Worm (Caenorhabditis elegans): ENCODE data around the gene C05G5.1.

Gene C05G5.1

DNA sequence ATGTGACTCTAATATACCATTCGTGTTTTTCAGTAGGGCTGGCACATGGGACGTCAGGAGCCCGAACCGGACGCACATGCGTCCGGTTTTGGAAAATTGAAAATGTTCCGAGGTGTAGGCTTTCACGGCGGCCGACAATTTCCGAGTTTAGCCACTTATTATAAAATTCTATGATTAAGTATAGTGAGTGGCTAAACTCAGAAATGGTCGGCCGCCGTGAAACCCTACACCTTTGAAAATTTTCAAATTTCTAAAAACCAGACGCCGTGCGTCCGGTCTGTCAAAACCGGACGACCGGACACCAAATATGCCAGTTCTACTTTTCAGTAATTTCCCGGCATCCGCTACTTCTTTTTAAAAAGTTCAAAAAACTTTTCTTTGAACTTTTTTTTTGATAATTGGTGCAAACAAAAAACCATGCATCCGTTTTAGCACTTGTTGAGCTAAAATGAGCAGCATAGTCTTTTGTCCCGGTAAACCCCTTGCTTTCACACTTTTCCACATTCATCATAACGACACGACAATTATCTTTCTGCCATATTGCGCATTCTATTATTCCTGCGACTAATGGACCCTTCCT is 17.8 kb upstream of the C05G5.1 start:
- TF ChIP-seq hnd-1 (tag; optimal IDR thresholded peaks at IDR 0.05) (no peak), ets-7 (tag; optimal IDR thresholded peaks at IDR 0.05) (no peak), pes-1 (GFP tag; IDR thresholded peaks at IDR 0.05) (no peak), tbx-11 (GFP tag; IDR thresholded peaks at IDR 0.05) (no peak), F13C5.2 (tag; optimal IDR thresholded peaks at IDR 0.05) (no peak), flt-1 (GFP tag; IDR thresholded peaks at IDR 0.05) (no peak), tbx-37 (GFP tag; conservative IDR thresholded peaks at IDR 0.05) (no peak), ceh-13 (GFP tag; optimal IDR thresholded peaks at IDR 0.05) (no peak), hmbx-1 (tag; optimal IDR thresholded peaks at IDR 0.05) (no peak)

- no peak for TF ChIP-seq B0310.2 (tag; optimal IDR thresholded peaks at IDR 0.05)
- TF ChIP-seq tra-4 (tag; optimal IDR thresholded peaks at IDR 0.05) = no peak
- TF ChIP-seq ceh-36 (tag; optimal IDR thresholded peaks at IDR 0.05) = no peak
- TF ChIP-seq ets-7 (tag; optimal IDR thresholded peaks at IDR 0.05) = no peak
- no peak for TF ChIP-seq hnd-1 (tag; optimal IDR thresholded peaks at IDR 0.05)
- TF ChIP-seq hmbx-1 (tag; optimal IDR thresholded peaks at IDR 0.05) = no peak
- TF ChIP-seq scrt-1 (GFP tag; IDR thresholded peaks at IDR 0.05) = 0 out of 2 replicates have a peak, but pooled peaks have one; percentile 61
- no peak for TF ChIP-seq aly-1 (tag; optimal IDR thresholded peaks at IDR 0.05)
- peak; percentile 16; the same call in 1 of the 2 replicates for TF ChIP-seq pes-1 (GFP tag; IDR thresholded peaks at IDR 0.05)
- no peak for TF ChIP-seq ceh-13 (GFP tag; optimal IDR thresholded peaks at IDR 0.05)
- no peak for TF ChIP-seq sea-1 (GFP tag; conservative IDR thresholded peaks at IDR 0.05)
- no peak for TF ChIP-seq hmg-4 (GFP tag; optimal IDR thresholded peaks at IDR 0.05)
- no peak for TF ChIP-seq F13C5.2 (tag; optimal IDR thresholded peaks at IDR 0.05)
- no peak for TF ChIP-seq flt-1 (GFP tag; IDR thresholded peaks at IDR 0.05)
- no peak for TF ChIP-seq tbx-11 (GFP tag; IDR thresholded peaks at IDR 0.05)
Observed at ce11 chrX:14756606-14757005, 16.7 kb upstream of the C05G5.1 start.

DNA sequence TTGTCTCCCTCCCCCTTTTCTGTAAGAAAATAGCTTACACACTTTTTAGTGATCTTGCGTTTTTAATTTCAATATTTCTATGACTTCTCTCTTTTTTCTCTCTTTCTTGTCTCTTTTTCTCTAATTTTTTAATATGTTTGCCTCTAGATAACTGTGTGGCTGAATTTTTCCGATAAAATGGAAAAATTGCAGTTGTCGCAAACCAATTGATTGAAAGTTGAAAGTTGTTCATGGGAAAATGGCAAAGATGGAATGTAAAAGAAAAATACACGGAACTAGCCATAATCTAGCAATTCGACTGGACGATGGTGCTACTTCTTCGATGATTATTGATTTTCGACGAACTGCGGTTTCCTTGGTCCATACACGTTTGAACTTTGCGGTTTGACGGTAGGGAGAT is 15.9 kb upstream of the C05G5.1 start:
- TF ChIP-seq ama-1 (optimal IDR thresholded peaks at IDR 0.05) = no peak
- TF ChIP-seq hmg-4 (GFP tag; optimal IDR thresholded peaks at IDR 0.05) = no peak
- TF ChIP-seq tra-4 (tag; optimal IDR thresholded peaks at IDR 0.05) = no peak
- no peak for TF ChIP-seq scrt-1 (GFP tag; IDR thresholded peaks at IDR 0.05)
- no peak for TF ChIP-seq ceh-13 (GFP tag; optimal IDR thresholded peaks at IDR 0.05)
- TF ChIP-seq hmbx-1 (tag; optimal IDR thresholded peaks at IDR 0.05) = no peak
- TF ChIP-seq hnd-1 (tag; optimal IDR thresholded peaks at IDR 0.05) = no peak
- TF ChIP-seq B0310.2 (tag; optimal IDR thresholded peaks at IDR 0.05) = no peak
- no peak for TF ChIP-seq tbx-11 (GFP tag; IDR thresholded peaks at IDR 0.05)
- no peak for TF ChIP-seq F13C5.2 (tag; optimal IDR thresholded peaks at IDR 0.05)
- no peak for TF ChIP-seq ets-7 (tag; optimal IDR thresholded peaks at IDR 0.05)
- no peak for TF ChIP-seq sea-1 (GFP tag; conservative IDR thresholded peaks at IDR 0.05)
- TF ChIP-seq aly-1 (tag; optimal IDR thresholded peaks at IDR 0.05) = no peak
- no peak for TF ChIP-seq flt-1 (GFP tag; IDR thresholded peaks at IDR 0.05)
- TF ChIP-seq pes-1 (GFP tag; IDR thresholded peaks at IDR 0.05) = no peak
- no peak for TF ChIP-seq tbx-37 (GFP tag; conservative IDR thresholded peaks at IDR 0.05)

ce11 chrX:14753514-14754076 is 13.7 kb upstream of the C05G5.1 start, which contains the start of gene sucl-1:
Gene sucl-1, plus strand, starts transcription at chrX:14754026.
- no peak for TF ChIP-seq ama-1 (optimal IDR thresholded peaks at IDR 0.05)
- TF ChIP-seq hmbx-1 (tag; optimal IDR thresholded peaks at IDR 0.05) = no peak
- TF ChIP-seq ets-7 (tag; optimal IDR thresholded peaks at IDR 0.05) = no peak
- TF ChIP-seq pes-1 (GFP tag; IDR thresholded peaks at IDR 0.05) = no peak
- TF ChIP-seq B0310.2 (tag; optimal IDR thresholded peaks at IDR 0.05) = no peak
- no peak for TF ChIP-seq tra-4 (tag; optimal IDR thresholded peaks at IDR 0.05)
- no peak for TF ChIP-seq scrt-1 (GFP tag; IDR thresholded peaks at IDR 0.05)
- peak; percentile 67 for TF ChIP-seq F13C5.2 (tag; optimal IDR thresholded peaks at IDR 0.05)
- no peak for TF ChIP-seq ceh-36 (tag; optimal IDR thresholded peaks at IDR 0.05)
- TF ChIP-seq tbx-11 (GFP tag; IDR thresholded peaks at IDR 0.05) = no peak
- no peak for TF ChIP-seq aly-1 (tag; optimal IDR thresholded peaks at IDR 0.05)
- peak; percentile 83 for TF ChIP-seq hmg-4 (GFP tag; optimal IDR thresholded peaks at IDR 0.05)
- TF ChIP-seq flt-1 (GFP tag; IDR thresholded peaks at IDR 0.05) = no peak
- TF ChIP-seq tbx-37 (GFP tag; conservative IDR thresholded peaks at IDR 0.05) = no peak
- peak; percentile 54; the same call in 1 of the 2 replicates for TF ChIP-seq sea-1 (GFP tag; conservative IDR thresholded peaks at IDR 0.05)
- no peak for TF ChIP-seq hnd-1 (tag; optimal IDR thresholded peaks at IDR 0.05)
- TF ChIP-seq ceh-13 (GFP tag; optimal IDR thresholded peaks at IDR 0.05) = no peak

DNA sequence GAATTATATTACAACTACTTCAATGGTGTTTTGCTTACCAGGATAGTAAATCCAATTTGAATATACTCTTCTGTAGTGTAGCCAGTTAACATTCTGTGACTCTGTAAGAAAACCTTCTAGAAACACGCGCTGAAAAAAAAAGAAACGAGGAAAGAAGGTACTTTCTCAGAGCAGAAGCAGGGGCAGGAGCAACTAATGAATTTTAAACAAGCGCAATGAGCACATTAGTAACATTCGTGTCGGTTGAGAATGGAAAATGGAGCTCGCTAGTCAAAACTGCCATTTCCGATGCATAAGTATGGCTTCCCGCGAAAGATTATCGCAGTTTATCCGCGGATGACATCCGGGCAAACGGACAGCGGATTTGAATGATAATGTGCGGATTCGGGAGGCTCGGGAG is 12.0 kb upstream of the C05G5.1 start, which contains the start of gene C05G5.3:
C05G5.3 (minus strand) TSS at position 101 of the 400 bp plus-strand sequence.
- no peak for TF ChIP-seq aly-1 (tag; optimal IDR thresholded peaks at IDR 0.05)

ce11 chrX:14746948-14747347 is 7.0 kb upstream of the C05G5.1 start, which contains the start of gene C05G5.2:
Gene C05G5.2, plus strand, starts transcription at chrX:14747303.
- TF ChIP-seq hmbx-1 (tag; optimal IDR thresholded peaks at IDR 0.05) (peak; percentile 33), scrt-1 (GFP tag; IDR thresholded peaks at IDR 0.05) (no peak), F13C5.2 (tag; optimal IDR thresholded peaks at IDR 0.05) (peak; percentile 57), flt-1 (GFP tag; IDR thresholded peaks at IDR 0.05) (no peak), tbx-11 (GFP tag; IDR thresholded peaks at IDR 0.05) (no peak), B0310.2 (tag; optimal IDR thresholded peaks at IDR 0.05) (no peak), hnd-1 (tag; optimal IDR thresholded peaks at IDR 0.05) (no peak), aly-1 (tag; optimal IDR thresholded peaks at IDR 0.05) (no peak), ceh-36 (tag; optimal IDR thresholded peaks at IDR 0.05) (no peak), tbx-37 (GFP tag; conservative IDR thresholded peaks at IDR 0.05) (0 out of 2 replicates have a peak, but pooled peaks have one; percentile 6), ama-1 (optimal IDR thresholded peaks at IDR 0.05) (no peak), ets-7 (tag; optimal IDR thresholded peaks at IDR 0.05) (no peak), tra-4 (tag; optimal IDR thresholded peaks at IDR 0.05) (no peak), ceh-13 (GFP tag; optimal IDR thresholded peaks at IDR 0.05) (no peak), sea-1 (GFP tag; conservative IDR thresholded peaks at IDR 0.05) (0 out of 2 replicates have a peak, but pooled peaks have one; percentile 35), pes-1 (GFP tag; IDR thresholded peaks at IDR 0.05) (peak; percentile 24; the same call in 1 of the 2 replicates), hmg-4 (GFP tag; optimal IDR thresholded peaks at IDR 0.05) (no peak)

DNA sequence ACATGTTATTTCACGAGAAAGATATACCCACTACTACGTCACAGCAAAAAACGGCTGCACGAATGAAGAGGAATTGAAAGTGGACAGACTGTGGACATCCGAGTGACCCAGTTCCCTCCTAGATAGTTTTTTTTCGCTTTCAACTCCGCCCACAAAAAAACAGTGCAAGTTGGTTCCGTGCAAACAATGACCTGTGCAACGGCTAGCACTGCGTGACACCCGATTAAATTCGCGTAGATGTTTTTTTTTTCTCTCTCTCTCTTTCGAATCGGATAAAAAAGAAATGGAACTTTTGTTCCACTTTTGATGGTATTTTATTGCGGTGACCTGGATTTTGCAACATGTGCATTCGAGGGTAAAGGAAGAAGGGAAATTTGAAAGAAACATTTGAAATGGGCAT is 5.3 kb upstream of the C05G5.1 start:
- TF ChIP-seq tra-4 (tag; optimal IDR thresholded peaks at IDR 0.05) = no peak
- no peak for TF ChIP-seq ama-1 (optimal IDR thresholded peaks at IDR 0.05)
- no peak for TF ChIP-seq tbx-11 (GFP tag; IDR thresholded peaks at IDR 0.05)
- no peak for TF ChIP-seq pes-1 (GFP tag; IDR thresholded peaks at IDR 0.05)
- TF ChIP-seq tbx-37 (GFP tag; conservative IDR thresholded peaks at IDR 0.05) = no peak
- no peak for TF ChIP-seq hmbx-1 (tag; optimal IDR thresholded peaks at IDR 0.05)
- TF ChIP-seq hnd-1 (tag; optimal IDR thresholded peaks at IDR 0.05) = no peak
- no peak for TF ChIP-seq ceh-36 (tag; optimal IDR thresholded peaks at IDR 0.05)
- no peak for TF ChIP-seq hmg-4 (GFP tag; optimal IDR thresholded peaks at IDR 0.05)
- no peak for TF ChIP-seq flt-1 (GFP tag; IDR thresholded peaks at IDR 0.05)
- no peak for TF ChIP-seq B0310.2 (tag; optimal IDR thresholded peaks at IDR 0.05)
- no peak for TF ChIP-seq sea-1 (GFP tag; conservative IDR thresholded peaks at IDR 0.05)
- TF ChIP-seq ets-7 (tag; optimal IDR thresholded peaks at IDR 0.05) = no peak
- TF ChIP-seq ceh-13 (GFP tag; optimal IDR thresholded peaks at IDR 0.05) = no peak
- no peak for TF ChIP-seq F13C5.2 (tag; optimal IDR thresholded peaks at IDR 0.05)
- TF ChIP-seq aly-1 (tag; optimal IDR thresholded peaks at IDR 0.05) = no peak
- no peak for TF ChIP-seq scrt-1 (GFP tag; IDR thresholded peaks at IDR 0.05)
